Worm (Caenorhabditis elegans) whole organism, L1 larva: ENCODE data around the gene F39H12.1.

Experiments used
- F16B12.6 ChIP-seq: fragments of 150-350 bp; optimal IDR thresholded peaks from 2 replicates; lab custom pipeline; 2014; ENCODE audit warnings: missing biosample characterization, missing genetic modification characterization
- aha-1 ChIP-seq: fragments of 150-350 bp; optimal IDR thresholded peaks from 2 replicates; lab custom pipeline; 2014; ENCODE audit warnings: missing biosample characterization, missing genetic modification characterization
- alr-1 ChIP-seq: fragments of 200-800 bp; sonication (Bioruptor generic); optimal IDR thresholded peaks from 2 replicates; lab custom pipeline; 2018; ENCODE audit warnings: borderline replicate concordance, mild to moderate bottlenecking, missing genetic modification characterization, missing compliant biosample characterization
- blmp-1 ChIP-seq: fragments of 150-350 bp; optimal IDR thresholded peaks from 2 replicates; lab custom pipeline; 2014; ENCODE audit warnings: missing biosample characterization, missing genetic modification characterization
- ceh-63 ChIP-seq: fragments of 200-800 bp; sonication (Bioruptor generic); optimal IDR thresholded peaks from 2 replicates; lab custom pipeline; 2018; ENCODE audit warnings: mild to moderate bottlenecking, missing genetic modification characterization, missing compliant biosample characterization
- ceh-90 ChIP-seq: sonication (generic microtip); optimal IDR thresholded peaks from 2 replicates; lab custom pipeline; 2016; ENCODE audit warnings: missing genetic modification characterization, missing compliant biosample characterization
- dpl-1 ChIP-seq, 3 experiments: fragments of 150-350 bp in 2 of 3; sonication (generic microtip) in 1 of 3; optimal IDR thresholded peaks; 2 replicates each; lab custom pipeline; 2014 to 2017; ENCODE audit warnings: missing biosample characterization in 3 of 3, missing genetic modification characterization in 3 of 3, missing genetic modification reagents in 3 of 3
- dsc-1 ChIP-seq: sonication (generic microtip); optimal IDR thresholded peaks from 2 replicates; lab custom pipeline; 2016; ENCODE audit warnings: mild to moderate bottlenecking, missing genetic modification characterization, missing compliant biosample characterization
- efl-1 ChIP-seq, 4 experiments: fragments of 150-350 bp; optimal IDR thresholded peaks in 3 of 4; peaks in 1 of 4; 1 replicate in 1 of 4; 2 replicates in 3 of 4; lab custom pipeline; 2014; ENCODE audit warnings: missing biosample characterization in 2 of 4, missing genetic modification characterization in 2 of 4, missing genetic modification reagents in 2 of 4
- efl-3 ChIP-seq: fragments of 200-800 bp; sonication (Bioruptor generic); optimal IDR thresholded peaks from 2 replicates; lab custom pipeline; 2018; ENCODE audit warnings: mild to moderate bottlenecking, missing genetic modification characterization, missing compliant biosample characterization
- egl-13 ChIP-seq: sonication (generic microtip); optimal IDR thresholded peaks from 2 replicates; lab custom pipeline; 2016; ENCODE audit warnings: missing genotype, missing genetic modification reagents, missing genetic modification characterization, missing compliant biosample characterization
- elt-2 ChIP-seq: sonication (generic microtip); optimal IDR thresholded peaks from 2 replicates; lab custom pipeline; 2016; ENCODE audit warnings: missing genetic modification characterization, mild to moderate bottlenecking, inconsistent platforms, missing compliant biosample characterization, missing genetic modification reagents
- elt-3 ChIP-seq, 6 experiments: fragments of 150-350 bp in 1 of 6; sonication (generic microtip); optimal IDR thresholded peaks; 2 replicates each; lab custom pipeline; 2017 to 2018; ENCODE audit warnings: missing biosample characterization in 6 of 6, missing genetic modification characterization in 6 of 6, inconsistent platforms in 1 of 6
- fkh-10 ChIP-seq: sonication (generic microtip); optimal IDR thresholded peaks from 2 replicates; lab custom pipeline; 2017; ENCODE audit warnings: missing biosample characterization, missing genetic modification reagents, missing genetic modification characterization
- fkh-4 ChIP-seq: sonication (generic microtip); optimal IDR thresholded peaks from 2 replicates; lab custom pipeline; 2016; ENCODE audit warnings: missing compliant biosample characterization, missing genetic modification characterization, borderline replicate concordance
- fos-1 ChIP-seq: fragments of 150-350 bp; optimal IDR thresholded peaks from 2 replicates; lab custom pipeline; 2014; ENCODE audit warnings: missing biosample characterization, missing genetic modification characterization
- grh-1 ChIP-seq: fragments of 200-800 bp; sonication (Bioruptor generic); IDR thresholded peaks from 2 replicates; pipeline ENCODE4 v1.3.6; 2022; ENCODE audit warnings: missing genetic modification reagents, missing genetic modification characterization, missing compliant biosample characterization
- hlh-17 ChIP-seq: fragments of 200-800 bp; sonication (Bioruptor generic); optimal IDR thresholded peaks from 2 replicates; lab custom pipeline; 2018; ENCODE audit warnings: missing genetic modification characterization, mild to moderate bottlenecking, missing compliant biosample characterization, moderate library complexity, borderline replicate concordance
- irx-1 ChIP-seq: sonication (generic microtip); optimal IDR thresholded peaks from 2 replicates; lab custom pipeline; 2016; ENCODE audit warnings: missing genetic modification characterization, missing compliant biosample characterization
- lin-13 ChIP-seq: fragments of 150-350 bp; optimal IDR thresholded peaks from 2 replicates; lab custom pipeline; 2014; ENCODE audit warnings: missing biosample characterization, missing genetic modification reagents, missing genetic modification characterization
- lin-14 ChIP-seq: fragments of 200-800 bp; sonication (Bioruptor generic); optimal IDR thresholded peaks from 2 replicates; lab custom pipeline; 2018; ENCODE audit warnings: mild to moderate bottlenecking, missing genetic modification characterization, moderate library complexity, missing compliant biosample characterization
- lin-15B ChIP-seq: fragments of 150-350 bp; sonication (generic microtip); optimal IDR thresholded peaks from 3 replicates; lab custom pipeline; 2014; ENCODE audit warnings: missing biosample characterization, missing genetic modification characterization
- lin-35 ChIP-seq, 2 experiments: fragments of 150-350 bp; optimal IDR thresholded peaks; 2 replicates each; lab custom pipeline; 2014; ENCODE audit warnings: missing biosample characterization in 2 of 2, missing genetic modification characterization in 2 of 2, missing genetic modification reagents in 2 of 2
- lir-3 ChIP-seq: sonication (generic microtip); optimal IDR thresholded peaks from 2 replicates; lab custom pipeline; 2016; ENCODE audit warnings: mild to moderate bottlenecking, missing genetic modification characterization, moderate library complexity, missing compliant biosample characterization; ENCODE audit not compliant: poor library complexity
- mab-9 ChIP-seq: fragments of 200-800 bp; sonication (Bioruptor generic); IDR thresholded peaks from 2 replicates; pipeline ENCODE4 v1.3.6; 2022; ENCODE audit warnings: missing genetic modification reagents, missing genetic modification characterization, missing compliant biosample characterization
- mdl-1 ChIP-seq, 2 experiments: fragments of 150-350 bp; optimal IDR thresholded peaks; 2 replicates each; lab custom pipeline; 2014 to 2017; ENCODE audit warnings: missing biosample characterization in 2 of 2, missing genetic modification characterization in 2 of 2, inconsistent platforms in 1 of 2
- mef-2 ChIP-seq: fragments of 150-350 bp; optimal IDR thresholded peaks from 2 replicates; lab custom pipeline; 2014; ENCODE audit warnings: missing biosample characterization, missing genetic modification characterization
- mep-1 ChIP-seq: fragments of 150-350 bp; optimal IDR thresholded peaks from 2 replicates; lab custom pipeline; 2014; ENCODE audit warnings: missing biosample characterization, missing genetic modification characterization
- nhr-19 ChIP-seq: fragments of 200-800 bp; sonication (Bioruptor generic); conservative IDR thresholded peaks from 2 replicates; pipeline ENCODE4 v1.3.6; 2022; ENCODE audit warnings: missing genetic modification characterization, missing compliant biosample characterization
- nhr-20 ChIP-seq: sonication (generic microtip); optimal IDR thresholded peaks from 2 replicates; lab custom pipeline; 2016; ENCODE audit warnings: mild to moderate bottlenecking, missing genetic modification characterization, missing compliant biosample characterization
- nhr-47 ChIP-seq: sonication (generic microtip); optimal IDR thresholded peaks from 2 replicates; lab custom pipeline; 2016; ENCODE audit warnings: mild to moderate bottlenecking, missing genetic modification characterization, moderate library complexity, missing compliant biosample characterization
- nhr-71 ChIP-seq: sonication (generic microtip); optimal IDR thresholded peaks from 2 replicates; lab custom pipeline; 2016; ENCODE audit warnings: mild to moderate bottlenecking, missing genetic modification characterization, moderate library complexity, missing compliant biosample characterization
- nhr-84 ChIP-seq: sonication (generic microtip); optimal IDR thresholded peaks from 2 replicates; lab custom pipeline; 2017; ENCODE audit warnings: missing biosample characterization, missing genetic modification characterization
- nhr-85 ChIP-seq: sonication (generic microtip); peaks from one replicate; lab custom pipeline; 2016; ENCODE audit warnings: missing genetic modification characterization, inconsistent platforms, missing compliant biosample characterization
- nhr-90 ChIP-seq: sonication (generic microtip); optimal IDR thresholded peaks from 2 replicates; lab custom pipeline; 2016; ENCODE audit warnings: mild to moderate bottlenecking, missing genetic modification characterization, missing compliant biosample characterization; ENCODE audit not compliant: poor library complexity
- pax-3 ChIP-seq: fragments of 200-800 bp; sonication (Bioruptor generic); optimal IDR thresholded peaks from 2 replicates; lab custom pipeline; 2018; ENCODE audit warnings: mild to moderate bottlenecking, missing genetic modification characterization, moderate library complexity, missing compliant biosample characterization
- pqm-1 ChIP-seq: sonication (generic microtip); optimal IDR thresholded peaks from 3 replicates; lab custom pipeline; 2017; ENCODE audit warnings: missing biosample characterization, missing genetic modification characterization
- snpc-4 ChIP-seq: fragments of 150-350 bp; optimal IDR thresholded peaks from 2 replicates; lab custom pipeline; 2014; ENCODE audit warnings: missing biosample characterization, missing genetic modification characterization
- snu-23 ChIP-seq: sonication (generic microtip); optimal IDR thresholded peaks from 2 replicates; lab custom pipeline; 2016; ENCODE audit warnings: missing genetic modification characterization, missing compliant biosample characterization
- tbx-2 ChIP-seq: sonication (generic microtip); optimal IDR thresholded peaks from 2 replicates; lab custom pipeline; 2016; ENCODE audit warnings: missing genetic modification characterization, missing compliant biosample characterization
- unc-130 ChIP-seq: fragments of 150-350 bp; optimal IDR thresholded peaks from 2 replicates; lab custom pipeline; 2017; ENCODE audit warnings: missing biosample characterization, missing genetic modification characterization, inconsistent platforms
- zag-1 ChIP-seq: fragments of 150-350 bp; optimal IDR thresholded peaks from 2 replicates; lab custom pipeline; 2014; ENCODE audit warnings: missing biosample characterization, missing genetic modification characterization
- ztf-11 ChIP-seq, 2 experiments: sonication (generic microtip); optimal IDR thresholded peaks; 2 replicates each; lab custom pipeline; 2016 to 2017; ENCODE audit warnings: missing genetic modification characterization in 2 of 2, missing biosample characterization in 1 of 2, missing compliant biosample characterization in 1 of 2
- ztf-4 ChIP-seq: fragments of 150-350 bp; optimal IDR thresholded peaks from 2 replicates; lab custom pipeline; 2014; ENCODE audit warnings: missing biosample characterization, missing genetic modification characterization

Gene F39H12.1

ce11 chrX:859401-859800 lies 24.8 kb downstream of the F39H12.1 start, which contains the start of gene F56F10.2 (continued):
- no peak for TF ChIP-seq mef-2 (tag; lab: Kevin White, UChicago)
- peak; percentile 3 for TF ChIP-seq snu-23 (GFP tag; lab: Kevin White, UChicago)
- no peak for TF ChIP-seq alr-1 (tag; lab: Kevin White, UChicago)
- no peak for TF ChIP-seq fkh-10 (GFP tag; lab: Kevin White, UChicago)
- no peak for TF ChIP-seq egl-13
- no peak for TF ChIP-seq F16B12.6 (tag; lab: Kevin White, UChicago)
- no peak for TF ChIP-seq ztf-4

DNA sequence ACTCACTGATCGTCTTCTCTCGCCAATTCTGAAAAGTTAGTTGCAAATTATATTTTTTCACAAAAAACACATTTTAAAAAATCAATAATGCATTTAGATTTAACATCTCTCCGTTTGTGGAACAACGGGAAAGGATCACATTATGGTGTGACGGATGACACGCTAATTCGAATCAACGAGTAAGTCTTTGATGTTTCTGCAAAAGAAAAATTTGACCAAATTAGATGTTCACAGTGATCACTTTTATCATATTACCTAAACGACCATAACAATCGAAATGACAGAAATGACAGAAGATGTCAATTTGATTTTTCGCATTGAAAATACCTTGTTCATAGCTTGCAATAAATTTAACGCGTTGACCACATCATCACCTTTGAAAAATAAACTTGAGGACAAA lies 26.8 kb downstream of the F39H12.1 start:
- TF ChIP-seq ceh-63 (GFP tag; lab: Kevin White, UChicago) (no peak), fkh-4 (tag; lab: Kevin White, UChicago) (no peak), unc-130 (tag; lab: Kevin White, UChicago) (peak; percentile 6), elt-3 (tag; optimal IDR thresholded peaks at IDR 0.05; lab: Kevin White, UChicago) (peak in 1 of 6 experiments; percentile 53), lin-14 (GFP tag; lab: Kevin White, UChicago) (peak; percentile 26), nhr-85 (tag; lab: Kevin White, UChicago) (peak; percentile 77), mef-2 (tag; lab: Kevin White, UChicago) (no peak), aha-1 (tag; lab: Kevin White, UChicago) (no peak), ceh-90 (no peak), blmp-1 (peak; percentile 18)

ce11 chrX:863478-863877 lies 28.9 kb downstream of the F39H12.1 start, which contains the start of gene cdo-1:
TSS of gene cdo-1 (minus strand) at chrX:863578.
- TF ChIP-seq alr-1 (tag; lab: Kevin White, UChicago) (no peak), hlh-17 (GFP tag; lab: Kevin White, UChicago) (no peak), mdl-1 (tag; optimal IDR thresholded peaks at IDR 0.05; lab: Kevin White, UChicago) (no peak), elt-2 (tag; lab: Kevin White, UChicago) (no peak), mab-9 (GFP tag; lab: Robert Waterston, UW) (no peak), dsc-1 (tag; lab: Kevin White, UChicago) (no peak), efl-1 (optimal IDR thresholded peaks at IDR 0.05; lab: Kevin White, UChicago) (no peak), efl-1 (GFP tag; optimal IDR thresholded peaks at IDR 0.05 in 1 of 2; lab: Kevin White, UChicago) (no peak), mep-1 (tag; lab: Kevin White, UChicago) (no peak), lin-15B (tag; lab: Kevin White, UChicago) (no peak), snu-23 (GFP tag; lab: Kevin White, UChicago) (no peak), blmp-1 (no peak), lir-3 (tag; lab: Kevin White, UChicago) (no peak), zag-1 (tag; lab: Kevin White, UChicago) (no peak)

ce11 chrX:864293-864731 lies 29.7 kb downstream of the F39H12.1 start:
- TF ChIP-seq aha-1 (tag; lab: Kevin White, UChicago) (peak; percentile 35), efl-1 (optimal IDR thresholded peaks at IDR 0.05; lab: Kevin White, UChicago) (no peak), efl-1 (GFP tag; optimal IDR thresholded peaks at IDR 0.05 in 1 of 2; lab: Kevin White, UChicago) (peak in 1 of 2 experiments; percentile 50), snu-23 (GFP tag; lab: Kevin White, UChicago) (peak; percentile 67), nhr-90 (peak; percentile 70), lir-3 (tag; lab: Kevin White, UChicago) (peak; percentile 2), ztf-11 (tag; optimal IDR thresholded peaks at IDR 0.05; lab: Kevin White, UChicago) (no peak), tbx-2 (tag; lab: Kevin White, UChicago) (peak; percentile 75), lin-14 (GFP tag; lab: Kevin White, UChicago) (peak; percentile 68), nhr-19 (GFP tag; lab: Robert Waterston, UW) (peak; percentile 58), lin-35 (GFP tag; optimal IDR thresholded peaks at IDR 0.05; lab: Kevin White, UChicago) (peak in 1 of 2 experiments; percentile 57), pax-3 (no peak), nhr-20 (tag; lab: Kevin White, UChicago) (peak; percentile 73), efl-3 (GFP tag; lab: Kevin White, UChicago) (no peak), fos-1 (tag; lab: Kevin White, UChicago) (no peak), ztf-4 (peak; percentile 73), F16B12.6 (tag; lab: Kevin White, UChicago) (no peak), grh-1 (GFP tag; lab: Robert Waterston, UW) (peak; percentile 79), irx-1 (no peak), dpl-1 (GFP tag; optimal IDR thresholded peaks at IDR 0.05; lab: Kevin White, UChicago) (no peak), snpc-4 (tag; lab: Kevin White, UChicago) (no peak), nhr-71 (tag; lab: Kevin White, UChicago) (peak; percentile 77), nhr-84 (tag; lab: Kevin White, UChicago) (no peak), nhr-47 (peak; percentile 46), lin-13 (GFP tag; lab: Kevin White, UChicago) (no peak), pqm-1 (tag; lab: Kevin White, UChicago) (no peak)
